Worm (Caenorhabditis elegans) whole organism, late embryonic: ENCODE data around the gene hlh-4.

Experiments used
- Y22D7AL.16 ChIP-seq: sonication (generic microtip); optimal IDR thresholded peaks from 2 replicates; lab custom pipeline; 2016; ENCODE audit warnings: missing genetic modification characterization, missing compliant biosample characterization
- ama-1 ChIP-seq: fragments of 150-350 bp; optimal IDR thresholded peaks from 2 replicates; lab custom pipeline; 2014
- ceh-14 ChIP-seq: sonication (generic microtip); optimal IDR thresholded peaks from 2 replicates; lab custom pipeline; 2016; ENCODE audit warnings: missing genotype, missing genetic modification characterization, missing compliant biosample characterization
- dmd-4 ChIP-seq: sonication (generic microtip); optimal IDR thresholded peaks from 2 replicates; lab custom pipeline; 2016; ENCODE audit warnings: borderline replicate concordance, missing genetic modification characterization, missing compliant biosample characterization
- ets-4 ChIP-seq: sonication (generic microtip); optimal IDR thresholded peaks from 2 replicates; lab custom pipeline; 2016; ENCODE audit warnings: missing genetic modification characterization, missing compliant biosample characterization
- hlh-6 ChIP-seq: sonication (generic microtip); optimal IDR thresholded peaks from 2 replicates; lab custom pipeline; 2016; ENCODE audit warnings: missing genotype, missing genetic modification characterization, missing compliant biosample characterization
- nhr-11 ChIP-seq: fragments of 150-350 bp; optimal IDR thresholded peaks from 2 replicates; lab custom pipeline; 2014; ENCODE audit warnings: missing biosample characterization, missing genetic modification characterization
- pqm-1 ChIP-seq: sonication (generic microtip); optimal IDR thresholded peaks from 2 replicates; lab custom pipeline; 2016; ENCODE audit warnings: missing genetic modification characterization, missing compliant biosample characterization
- tbx-2 ChIP-seq: sonication (generic microtip); optimal IDR thresholded peaks from 2 replicates; lab custom pipeline; 2016; ENCODE audit warnings: missing genetic modification characterization, missing compliant biosample characterization
- tbx-7 ChIP-seq: sonication (generic microtip); optimal IDR thresholded peaks from 2 replicates; lab custom pipeline; 2016; ENCODE audit warnings: missing genotype, missing genetic modification characterization, missing compliant biosample characterization
- zip-5 ChIP-seq: sonication (generic microtip); optimal IDR thresholded peaks from 2 replicates; lab custom pipeline; 2016; ENCODE audit warnings: missing genetic modification characterization, missing compliant biosample characterization

DNA sequence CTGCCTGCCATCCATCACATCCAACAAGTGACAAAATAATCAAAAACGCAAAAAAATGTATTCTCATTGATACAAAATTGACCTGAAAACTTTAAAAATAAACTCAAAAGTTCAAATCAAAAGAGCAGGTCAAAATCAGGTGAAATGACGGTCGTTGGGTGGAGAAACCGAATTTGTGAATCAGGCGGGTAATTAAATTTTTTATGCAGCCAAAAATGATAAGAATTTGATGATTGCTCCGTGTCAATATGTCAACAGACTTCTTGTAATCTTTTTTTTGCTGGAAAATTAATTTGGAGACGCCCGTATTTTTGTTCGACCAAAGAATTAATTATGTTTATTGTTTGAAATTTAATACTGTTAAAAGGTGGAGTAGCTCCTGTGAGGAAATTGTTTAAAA is 25.0 kb downstream of the hlh-4 start, which contains the start of gene ncx-6:
- TF ChIP-seq Y22D7AL.16 (no peak), ets-4 (tag; lab: Kevin White, UChicago) (no peak), zip-5 (tag; lab: Kevin White, UChicago) (no peak), ama-1 (no peak), tbx-7 (no peak), pqm-1 (tag; lab: Kevin White, UChicago) (no peak), nhr-11 (tag; lab: Kevin White, UChicago) (no peak), hlh-6 (tag; lab: Kevin White, UChicago) (no peak), ceh-14 (tag; lab: Kevin White, UChicago) (no peak), dmd-4 (tag; lab: Kevin White, UChicago) (no peak), tbx-2 (tag; lab: Kevin White, UChicago) (no peak)
